Worm (Caenorhabditis elegans): ENCODE data around the gene jmjd-2.
A peak's percentile ranks its signal among the peaks of the same experiment; 100 is the strongest.

jmjd-2 gene

ce11 chrII:14247227-14247626 is 3.8 kb upstream of the jmjd-2 start:
- no peak for TF ChIP-seq ceh-82 (tag; optimal IDR thresholded peaks at IDR 0.05)
- no peak for TF ChIP-seq skn-1 (tag; optimal IDR thresholded peaks at IDR 0.05)
- TF ChIP-seq zag-1 (tag; optimal IDR thresholded peaks at IDR 0.05) = no peak
- TF ChIP-seq efl-1 (optimal IDR thresholded peaks at IDR 0.05) = no peak
- peak in 1 of 2 experiments; percentile 8 for TF ChIP-seq efl-1 (GFP tag; optimal IDR thresholded peaks at IDR 0.05 in 1 of 2)
- TF ChIP-seq ceh-88 (GFP tag; IDR thresholded peaks at IDR 0.05) = no peak
- peak in 1 of 2 experiments; percentile 27 for TF ChIP-seq lsy-2 (tag; optimal IDR thresholded peaks at IDR 0.05)
- TF ChIP-seq nhr-90 (tag; optimal IDR thresholded peaks at IDR 0.05; ENCODE audit: poor library complexity) = no peak

- no peak for TF ChIP-seq zag-1 (tag; optimal IDR thresholded peaks at IDR 0.05)
- peak; percentile 80 for TF ChIP-seq nhr-71 (tag; optimal IDR thresholded peaks at IDR 0.05)
- TF ChIP-seq elt-3 (tag; optimal IDR thresholded peaks at IDR 0.05) = peak in 1 of 6 experiments; percentile 9
- no peak for TF ChIP-seq ceh-88 (GFP tag; IDR thresholded peaks at IDR 0.05)
- peak; percentile 12 for TF ChIP-seq nhr-85 (tag)
- TF ChIP-seq ceh-82 (tag; optimal IDR thresholded peaks at IDR 0.05) = peak in 2 of 3 experiments; percentile 69 to 81
- TF ChIP-seq vab-15 (tag; optimal IDR thresholded peaks at IDR 0.05) = no peak
- no peak for TF ChIP-seq sup-37 (GFP tag; optimal IDR thresholded peaks at IDR 0.05)
- no peak for TF ChIP-seq mef-2 (tag; optimal IDR thresholded peaks at IDR 0.05)
- peak; percentile 60 to 69 (median 63) for TF ChIP-seq dpl-1 (GFP tag; optimal IDR thresholded peaks at IDR 0.05)
- TF ChIP-seq nhr-237 (tag; optimal IDR thresholded peaks at IDR 0.05) = peak; percentile 29
- TF ChIP-seq jun-1 (tag; optimal IDR thresholded peaks at IDR 0.05) = peak; percentile 50
- no peak for TF ChIP-seq ceh-63 (GFP tag; optimal IDR thresholded peaks at IDR 0.05)
- no peak for TF ChIP-seq unc-130 (tag; optimal IDR thresholded peaks at IDR 0.05)
- no peak for TF ChIP-seq ceh-90 (tag; optimal IDR thresholded peaks at IDR 0.05)
- no peak for TF ChIP-seq nhr-12 (tag; optimal IDR thresholded peaks at IDR 0.05)
- no peak for TF ChIP-seq egl-27 (tag; optimal IDR thresholded peaks at IDR 0.05)
- peak; percentile 20 for TF ChIP-seq C16A3.4 (tag; optimal IDR thresholded peaks at IDR 0.05)
- no peak; the same call in 1 of the 2 replicates for TF ChIP-seq isw-1 (GFP tag; IDR thresholded peaks at IDR 0.05)
- no peak for TF ChIP-seq efl-3 (GFP tag; optimal IDR thresholded peaks at IDR 0.05)
- no peak for TF ChIP-seq sox-4 (tag; optimal IDR thresholded peaks at IDR 0.05)
- TF ChIP-seq rnt-1 (tag; optimal IDR thresholded peaks at IDR 0.05) = peak; percentile 48
- TF ChIP-seq unc-98 (GFP tag; IDR thresholded peaks at IDR 0.05) = no peak
- no peak for TF ChIP-seq lin-39 (tag; optimal IDR thresholded peaks at IDR 0.05)
- TF ChIP-seq F16B12.6 (tag; optimal IDR thresholded peaks at IDR 0.05) = peak; percentile 41
- peak; percentile 31 for TF ChIP-seq skn-1 (tag; optimal IDR thresholded peaks at IDR 0.05)
- no peak for TF ChIP-seq irx-1 (tag; optimal IDR thresholded peaks at IDR 0.05)
- TF ChIP-seq lin-15B (tag; optimal IDR thresholded peaks at IDR 0.05) = no peak
- no peak for TF ChIP-seq ces-1 (GFP tag; optimal IDR thresholded peaks at IDR 0.05)
- peak; percentile 85 for TF ChIP-seq lin-14 (GFP tag; optimal IDR thresholded peaks at IDR 0.05)
- TF ChIP-seq xbp-1 (tag; optimal IDR thresholded peaks at IDR 0.05) = peak; percentile 27
- no peak for TF ChIP-seq zip-4 (GFP tag; optimal IDR thresholded peaks at IDR 0.05)
- peak; percentile 53 for TF ChIP-seq nhr-20 (tag; optimal IDR thresholded peaks at IDR 0.05)
- no peak for TF ChIP-seq hlh-17 (GFP tag; optimal IDR thresholded peaks at IDR 0.05; ENCODE audit: borderline replicate concordance)
- TF ChIP-seq nhr-76 (tag; optimal IDR thresholded peaks at IDR 0.05) = no peak
- TF ChIP-seq lin-35 (GFP tag; optimal IDR thresholded peaks at IDR 0.05) = peak; percentile 72
- peak; percentile 97 for TF ChIP-seq blmp-1 (tag; optimal IDR thresholded peaks at IDR 0.05)
- no peak for TF ChIP-seq pax-3 (tag; optimal IDR thresholded peaks at IDR 0.05)
- peak; percentile 77 for TF ChIP-seq mep-1 (tag; optimal IDR thresholded peaks at IDR 0.05)
- peak; percentile 29; the same call in 1 of the 2 replicates for TF ChIP-seq nhr-19 (GFP tag; conservative IDR thresholded peaks at IDR 0.05)
- TF ChIP-seq egl-13 (tag; optimal IDR thresholded peaks at IDR 0.05) = no peak
- no peak for TF ChIP-seq elt-2 (tag; optimal IDR thresholded peaks at IDR 0.05)
- peak; percentile 23 for TF ChIP-seq fkh-10 (GFP tag; optimal IDR thresholded peaks at IDR 0.05)
- no peak for TF ChIP-seq tlp-1 (tag; optimal IDR thresholded peaks at IDR 0.05)
- no peak for TF ChIP-seq nhr-28 (tag; optimal IDR thresholded peaks at IDR 0.05)
These were observed 1.3 kb upstream of the jmjd-2 start for ce11 chrII:14244457-14245254.
